Fruit fly (Drosophila melanogaster) whole organism, embryonic: Measurements from ENCODE around the gene Tim17a2.

ENCODE experiments used
- Atf6 ChIP-seq: fragments of 200-800 bp; sonication (Bioruptor generic); IDR thresholded peaks from 2 replicates; pipeline ENCODE4 v1.3.6; 2022; ENCODE audit warnings: missing biosample characterization, missing genetic modification characterization
- CG10431 ChIP-seq: fragments of 200-800 bp; sonication (Bioruptor generic); optimal IDR thresholded peaks from 3 replicates; lab custom pipeline; 2018; ENCODE audit warnings: missing biosample characterization, mild to moderate bottlenecking, missing genetic modification characterization
- CG11247 ChIP-seq: fragments of 200-800 bp; sonication (Bioruptor generic); IDR thresholded peaks from 2 replicates; pipeline ENCODE4 v1.3.6; 2022; ENCODE audit warnings: missing biosample characterization, missing genetic modification characterization
- CG12219 ChIP-seq: fragments of 200-800 bp; sonication (Bioruptor generic); optimal IDR thresholded peaks from 3 replicates; lab custom pipeline; 2018; ENCODE audit warnings: missing biosample characterization, mild to moderate bottlenecking, missing genetic modification characterization
- CG13894 ChIP-seq: fragments of 200-800 bp; sonication (Bioruptor generic); optimal IDR thresholded peaks from 3 replicates; lab custom pipeline; 2018; ENCODE audit warnings: missing biosample characterization, mild to moderate bottlenecking, missing genetic modification characterization, moderate library complexity
- CG14050 ChIP-seq: fragments of 200-800 bp; sonication (Bioruptor generic); IDR thresholded peaks from 3 replicates; pipeline ENCODE4 v1.3.6; 2022; ENCODE audit warnings: missing biosample characterization, missing genetic modification characterization
- CG15269 ChIP-seq: fragments of 200-800 bp; sonication (Bioruptor generic); optimal IDR thresholded peaks from 2 replicates; lab custom pipeline; 2018; ENCODE audit warnings: missing biosample characterization, mild to moderate bottlenecking, missing genetic modification characterization, moderate library complexity
- CG17568 ChIP-seq: fragments of 200-800 bp; sonication (Bioruptor generic); optimal IDR thresholded peaks from 2 replicates; lab custom pipeline; 2018; ENCODE audit warnings: missing biosample characterization, mild to moderate bottlenecking, missing genetic modification characterization, moderate library complexity
- CG1792 ChIP-seq: fragments of 200-800 bp; sonication (Bioruptor generic); optimal IDR thresholded peaks from 2 replicates; lab custom pipeline; 2016; ENCODE audit warnings: missing biosample characterization, missing genetic modification characterization
- CG18599 ChIP-seq: fragments of 200-800 bp; sonication (Bioruptor generic); optimal IDR thresholded peaks from 3 replicates; lab custom pipeline; 2017; ENCODE audit warnings: missing biosample characterization, missing genetic modification characterization, mild to moderate bottlenecking, moderate library complexity, missing genetic modification reagents
- CG2129 ChIP-seq: fragments of 200-800 bp; sonication (Bioruptor generic); IDR thresholded peaks from 2 replicates; pipeline ENCODE4 v1.3.6; 2022; ENCODE audit warnings: missing biosample characterization, missing genetic modification characterization; ENCODE audit not compliant: partially characterized antibody
- CG30403 ChIP-seq: fragments of 200-800 bp; sonication (Bioruptor generic); optimal IDR thresholded peaks from 3 replicates; lab custom pipeline; 2016; ENCODE audit warnings: missing biosample characterization, missing genetic modification characterization
- CG6689 ChIP-seq: fragments of 200-800 bp; sonication (Bioruptor generic); IDR thresholded peaks from 2 replicates; pipeline ENCODE4 v1.3.6; 2022; ENCODE audit warnings: missing biosample characterization, missing genetic modification characterization
- CG6765 ChIP-seq: fragments of 200-800 bp; sonication (Bioruptor generic); optimal IDR thresholded peaks from 3 replicates; lab custom pipeline; 2017; ENCODE audit warnings: missing biosample characterization, mild to moderate bottlenecking, missing genetic modification characterization
- GATAe ChIP-seq: fragments of 200-800 bp; sonication (Bioruptor generic); conservative IDR thresholded peaks from 2 replicates; pipeline ENCODE4 v1.3.6; 2022; ENCODE audit warnings: missing biosample characterization, missing genetic modification characterization
- Hr51 ChIP-seq, 2 experiments: fragments of 200-800 bp; sonication (Bioruptor generic); optimal IDR thresholded peaks; 2 replicates in 1 of 2; 3 replicates in 1 of 2; lab custom pipeline; 2016 to 2018; ENCODE audit warnings: missing biosample characterization in 2 of 2, missing genetic modification characterization in 2 of 2, mild to moderate bottlenecking in 1 of 2, moderate library complexity in 1 of 2
- Hr78 ChIP-seq, 2 experiments: fragments of 200-800 bp in 1 of 2; fragments of >200 bp in 1 of 2; sonication (Bioruptor generic) in 1 of 2; optimal IDR thresholded peaks; 2 replicates each; lab custom pipeline; 2017 to 2019; ENCODE audit warnings: missing biosample characterization in 2 of 2, missing genetic modification characterization in 2 of 2, mild to moderate bottlenecking in 1 of 2, moderate library complexity in 1 of 2
- Med ChIP-seq: fragments of 200-800 bp; sonication (Bioruptor generic); peaks from one replicate; lab custom pipeline; 2016; ENCODE audit warnings: missing biosample characterization, missing genetic modification characterization, mild to moderate bottlenecking, inconsistent platforms, moderate library complexity
- NC2β ChIP-seq: fragments of 200-800 bp; sonication (Bioruptor generic); optimal IDR thresholded peaks from 2 replicates; lab custom pipeline; 2016; ENCODE audit warnings: missing biosample characterization, missing genetic modification characterization
- Poxn ChIP-seq: fragments of 200-800 bp; sonication (Bioruptor generic); IDR thresholded peaks from 2 replicates; pipeline ENCODE4 v1.3.6; 2022; ENCODE audit warnings: missing biosample characterization, missing genetic modification characterization
- Sin3A ChIP-seq: fragments of >200 bp; optimal IDR thresholded peaks from 2 replicates; lab custom pipeline; 2018
- TFAM ChIP-seq: fragments of 200-800 bp; sonication (Bioruptor generic); optimal IDR thresholded peaks from 2 replicates; lab custom pipeline; 2017; ENCODE audit warnings: missing biosample characterization, missing genetic modification characterization, inconsistent platforms
- Tbp ChIP-seq: fragments of >200 bp; optimal IDR thresholded peaks from 2 replicates; lab custom pipeline; 2018; ENCODE audit warnings: missing biosample characterization, missing genetic modification characterization
- YL-1 ChIP-seq: fragments of 200-800 bp; sonication (Bioruptor generic); optimal IDR thresholded peaks from 3 replicates; lab custom pipeline; 2017; ENCODE audit warnings: missing biosample characterization, mild to moderate bottlenecking, missing genetic modification characterization
- ase ChIP-seq: fragments of 200-800 bp; sonication (Bioruptor generic); IDR thresholded peaks from 3 replicates; pipeline ENCODE4 v1.3.6; 2022; ENCODE audit warnings: missing biosample characterization, missing genetic modification characterization
- bbx ChIP-seq: fragments of 200-800 bp; sonication (Bioruptor generic); IDR thresholded peaks from 2 replicates; pipeline ENCODE4 v1.3.6; 2022; ENCODE audit warnings: missing biosample characterization, missing genetic modification characterization; ENCODE audit not compliant: partially characterized antibody
- bsh ChIP-seq, 2 experiments: fragments of 200-800 bp; sonication (Bioruptor generic); optimal IDR thresholded peaks; 2 replicates each; lab custom pipeline; 2017 to 2018; ENCODE audit warnings: mild to moderate bottlenecking in 2 of 2, missing biosample characterization in 2 of 2, missing genetic modification characterization in 2 of 2, moderate library complexity in 1 of 2
- caup ChIP-seq: fragments of 200-800 bp; sonication (Bioruptor generic); optimal IDR thresholded peaks from 3 replicates; lab custom pipeline; 2017; ENCODE audit warnings: missing biosample characterization, mild to moderate bottlenecking, missing genetic modification characterization, moderate library complexity; ENCODE audit not compliant: severe bottlenecking
- chinmo ChIP-seq: fragments of 200-800 bp; sonication (Bioruptor generic); IDR thresholded peaks from 4 replicates; pipeline ENCODE4 v1.3.6; 2022; ENCODE audit warnings: missing biosample characterization, missing genetic modification characterization; ENCODE audit not compliant: partially characterized antibody
- ci ChIP-seq: fragments of 200-800 bp; sonication (Bioruptor generic); IDR thresholded peaks from 3 replicates; pipeline ENCODE4 v1.3.6; 2022; ENCODE audit warnings: missing biosample characterization, missing genetic modification characterization
- corto ChIP-seq: fragments of 200-800 bp; sonication (Bioruptor generic); optimal IDR thresholded peaks from 2 replicates; lab custom pipeline; 2016; ENCODE audit warnings: missing biosample characterization, mild to moderate bottlenecking, missing genetic modification characterization, moderate library complexity
- crc ChIP-seq: fragments of 200-800 bp; sonication (Bioruptor generic); optimal IDR thresholded peaks from 2 replicates; lab custom pipeline; 2016; ENCODE audit warnings: missing biosample characterization, missing genetic modification characterization
- exex ChIP-seq: fragments of 200-800 bp; sonication (Bioruptor generic); optimal IDR thresholded peaks from 4 replicates; lab custom pipeline; 2018; ENCODE audit warnings: missing biosample characterization, mild to moderate bottlenecking, missing genetic modification characterization, moderate library complexity
- fd96Cb ChIP-seq: fragments of 200-800 bp; sonication (Bioruptor generic); optimal IDR thresholded peaks from 2 replicates; lab custom pipeline; 2018; ENCODE audit warnings: missing biosample characterization, mild to moderate bottlenecking, missing genetic modification characterization, moderate library complexity
- gcm2 ChIP-seq: fragments of 200-800 bp; sonication (Bioruptor generic); optimal IDR thresholded peaks from 2 replicates; lab custom pipeline; 2016; ENCODE audit warnings: missing biosample characterization, missing genetic modification characterization
- gsb-n ChIP-seq: fragments of 200-800 bp; sonication (Bioruptor generic); optimal IDR thresholded peaks from 3 replicates; lab custom pipeline; 2018; ENCODE audit warnings: missing biosample characterization, mild to moderate bottlenecking, missing genetic modification characterization
- mirr ChIP-seq: fragments of 200-800 bp; sonication (Bioruptor generic); optimal IDR thresholded peaks from 3 replicates; lab custom pipeline; 2018; ENCODE audit warnings: missing biosample characterization, mild to moderate bottlenecking, missing genetic modification characterization
- pan ChIP-seq, 4 experiments: fragments of >200 bp in 3 of 4; fragments of 200-800 bp in 1 of 4; sonication (Bioruptor generic) in 1 of 4; optimal IDR thresholded peaks in 3 of 4; IDR thresholded peaks in 1 of 4; 2 replicates each; pipeline versions ENCODE4 v1.3.6 to Lab custom; 2017 to 2022; ENCODE audit warnings: missing biosample characterization in 2 of 4, missing genetic modification characterization in 2 of 4, mixed read lengths in 1 of 4
- phol ChIP-seq: fragments of 200-800 bp; sonication (Bioruptor generic); optimal IDR thresholded peaks from 3 replicates; lab custom pipeline; 2018; ENCODE audit warnings: missing biosample characterization, mild to moderate bottlenecking, missing genetic modification characterization, moderate library complexity
- pros ChIP-seq: fragments of 200-800 bp; sonication (Bioruptor generic); optimal IDR thresholded peaks from 3 replicates; lab custom pipeline; 2019; ENCODE audit warnings: missing biosample characterization, mild to moderate bottlenecking, missing genetic modification characterization, moderate library complexity
- sisA ChIP-seq: fragments of 200-800 bp; sonication (Bioruptor generic); IDR thresholded peaks from 2 replicates; pipeline ENCODE4 v1.3.6; 2022; ENCODE audit warnings: missing biosample characterization, missing genetic modification characterization
- sob ChIP-seq: fragments of 200-800 bp; sonication (Bioruptor generic); IDR thresholded peaks from 2 replicates; pipeline ENCODE4 v1.3.6; 2022; ENCODE audit warnings: missing biosample characterization, missing genetic modification characterization
- sug ChIP-seq: fragments of 200-800 bp; optimal IDR thresholded peaks from 2 replicates; lab custom pipeline; 2019; ENCODE audit warnings: missing biosample characterization, mild to moderate bottlenecking, missing genetic modification characterization, moderate library complexity
- tio ChIP-seq: fragments of 200-800 bp; sonication (Bioruptor generic); optimal IDR thresholded peaks from 2 replicates; lab custom pipeline; 2017; ENCODE audit warnings: missing biosample characterization, missing genetic modification characterization, inconsistent platforms
- vvl ChIP-seq: fragments of 200-800 bp; sonication (Bioruptor generic); IDR thresholded peaks from 2 replicates; pipeline ENCODE4 v1.3.6; 2022; ENCODE audit warnings: missing biosample characterization, missing genetic modification characterization
- zfh1 ChIP-seq: fragments of 200-800 bp; sonication (Bioruptor generic); IDR thresholded peaks from 3 replicates; pipeline ENCODE4 v1.3.6; 2022; ENCODE audit warnings: missing biosample characterization, missing genetic modification characterization

Gene Tim17a2

DNA sequence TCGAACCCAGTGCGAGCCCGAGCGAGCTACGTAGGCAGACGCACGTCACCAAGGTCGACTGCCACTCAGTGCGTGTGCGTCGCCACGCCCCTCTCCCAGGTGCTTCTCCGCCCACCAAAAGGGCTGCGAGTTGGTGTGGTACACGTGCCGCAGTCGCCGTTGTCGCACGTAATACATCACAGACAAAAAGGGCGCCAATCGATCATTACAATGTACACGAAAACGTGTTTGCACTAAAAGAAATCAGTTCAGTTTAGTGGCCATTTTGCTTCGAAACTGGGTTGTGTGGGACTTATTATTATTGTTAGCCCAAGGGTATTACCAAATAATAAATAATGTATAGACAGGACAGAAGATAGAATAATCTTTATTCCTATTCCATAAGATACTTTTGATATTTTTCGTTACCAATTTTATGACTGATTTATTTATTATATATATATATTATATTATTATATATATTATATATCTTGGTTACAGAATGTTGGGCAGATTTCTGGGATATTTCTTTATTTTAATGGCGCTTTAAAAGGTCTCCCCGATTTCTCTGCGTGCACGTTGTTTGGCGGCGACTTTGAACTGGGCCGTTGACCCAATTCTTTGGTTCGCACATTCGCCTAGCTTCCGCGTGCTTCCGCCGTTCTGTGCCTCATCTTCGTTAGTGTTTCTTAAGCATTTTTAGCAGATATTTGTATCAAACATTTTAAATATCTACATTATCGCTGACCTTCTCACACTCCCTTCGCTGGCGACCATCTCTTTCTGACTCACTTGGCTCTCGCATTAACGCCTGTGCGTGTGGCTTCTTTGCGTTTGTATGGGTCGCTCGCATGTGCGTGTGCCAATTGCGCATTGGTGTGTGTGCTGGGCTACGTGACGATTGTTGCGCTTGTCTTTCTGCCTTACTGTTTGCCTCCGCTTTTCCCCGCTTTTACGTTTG is 1.1 kb upstream of the Tim17a2 start (continued):
- TF ChIP-seq mirr (GFP tag; lab: Kevin White, UChicago) (peak; percentile 69), CG18599 (GFP tag; lab: Kevin White, UChicago) (peak; percentile 87), CG6689 (peak; percentile 85), CG1792 (GFP tag; lab: Kevin White, UChicago) (no peak), zfh1 (0 out of 3 replicates have a peak, but pooled peaks have one; percentile 45), CG6765 (GFP tag; lab: Kevin White, UChicago) (peak; percentile 81), Med (peak; percentile 78), gsb-n (peak; percentile 78), TFAM (no peak), corto (no peak), CG17568 (GFP tag; lab: Kevin White, UChicago) (peak; percentile 83), CG13894 (tag; lab: Kevin White, UChicago) (peak; percentile 25), Sin3A (no peak), CG2129 (GFP tag; lab: Robert Waterston, UW) (no peak), pros (peak; percentile 36), CG11247 (peak; percentile 61; the same call in 1 of the 2 replicates), YL-1 (peak; percentile 62), Hr51 (GFP tag; optimal IDR thresholded peaks at IDR 0.05; lab: Kevin White, UChicago) (peak in 1 of 2 experiments; percentile 95), ase (GFP tag; lab: Robert Waterston, UW) (peak; percentile 68; the same call in 2 of the 3 replicates), CG15269 (peak; percentile 93), GATAe (GFP tag; lab: Robert Waterston, UW) (no peak; the same call in 1 of the 2 replicates), CG10431 (GFP tag; lab: Kevin White, UChicago) (peak; percentile 13), Atf6 (peak; percentile 20), CG12219 (GFP tag; lab: Kevin White, UChicago) (peak; percentile 41), vvl (GFP tag; lab: Robert Waterston, UW) (peak; percentile 75), CG30403 (GFP tag; lab: Kevin White, UChicago) (peak; percentile 74), bbx (GFP tag; lab: Robert Waterston, UW) (peak; percentile 45), NC2β (no peak), chinmo (GFP tag; lab: Robert Waterston, UW) (peak; percentile 97), fd96Cb (tag; lab: Kevin White, UChicago) (peak; percentile 86), sob (peak; percentile 63; the same call in 1 of the 2 replicates), sug (peak; percentile 50), pan (optimal IDR thresholded peaks at IDR 0.05; lab: Kevin White, UChicago) (peak in 1 of 2 experiments; percentile 23), pan (GFP tag; optimal IDR thresholded peaks at IDR 0.05 in 1 of 2, IDR thresholded peaks at IDR 0.05 in 1 of 2) (peak in 1 of 2 experiments; percentile 75), tio (GFP tag; lab: Kevin White, UChicago) (peak; percentile 56), sisA (GFP tag; lab: Robert Waterston, UW) (peak; percentile 67; the same call in 1 of the 2 replicates), Poxn (GFP tag; lab: Robert Waterston, UW) (peak; percentile 42; the same call in 1 of the 2 replicates), ci (peak; percentile 61; the same call in 1 of the 3 replicates), phol (peak; percentile 91), gcm2 (GFP tag; lab: Kevin White, UChicago) (peak; percentile 11), exex (tag; lab: Kevin White, UChicago) (peak; percentile 24), bsh (GFP tag; optimal IDR thresholded peaks at IDR 0.05; lab: Kevin White, UChicago) (peak; percentile 42 to 82), caup (GFP tag; lab: Kevin White, UChicago) (peak; percentile 87), crc (GFP tag; lab: Kevin White, UChicago) (no peak), Hr78 (GFP tag; optimal IDR thresholded peaks at IDR 0.05; lab: Kevin White, UChicago) (peak in 1 of 2 experiments; percentile 52), Tbp (GFP tag; lab: Kevin White, UChicago) (no peak), CG14050 (GFP tag; lab: Robert Waterston, UW) (peak; percentile 49; the same call in 1 of the 3 replicates)
